Worm (Caenorhabditis elegans): ENCODE results near the gene sra-3.
A peak's percentile ranks its signal among the peaks of the same experiment; 100 is the strongest.

Gene sra-3

ce11 chrII:9540723-9541122 lies at the start of gene sra-3:
Gene sra-3 (minus strand): TSS chrII:9540823.
- TF ChIP-seq tbx-9 (tag; optimal IDR thresholded peaks at IDR 0.05; ENCODE audit: borderline replicate concordance) = no peak

ce11 chrII:9589667-9590066 lies 49.0 kb upstream of the sra-3 start, which contains the start of gene eral-1:
Gene eral-1 (minus strand): TSS chrII:9589767.
- no peak for TF ChIP-seq aptf-3 (GFP tag; IDR thresholded peaks at IDR 0.05)
- no peak for TF ChIP-seq zfh-2 (GFP tag; conservative IDR thresholded peaks at IDR 0.05)
- TF ChIP-seq hrde-1 (tag; optimal IDR thresholded peaks at IDR 0.05; ENCODE audit: borderline replicate concordance) = no peak
- no peak for TF ChIP-seq efl-1 (GFP tag; optimal IDR thresholded peaks at IDR 0.05)
- no peak for TF ChIP-seq dpl-1 (GFP tag; optimal IDR thresholded peaks at IDR 0.05)
- TF ChIP-seq xnd-1 (tag; optimal IDR thresholded peaks at IDR 0.05) = no peak
- TF ChIP-seq nfyb-1 (GFP tag; IDR thresholded peaks at IDR 0.05) = no peak
- TF ChIP-seq C17E4.6 (GFP tag; IDR thresholded peaks at IDR 0.05) = no peak
- TF ChIP-seq madf-3 (GFP tag; IDR thresholded peaks at IDR 0.05) = no peak

- peak; percentile 5 for TF ChIP-seq nhr-80 (tag; optimal IDR thresholded peaks at IDR 0.05)
- TF ChIP-seq hlh-12 (tag; optimal IDR thresholded peaks at IDR 0.05) = no peak
- TF ChIP-seq cebp-2 (GFP tag; IDR thresholded peaks at IDR 0.05) = no peak
- TF ChIP-seq F57C9.4 (tag; optimal IDR thresholded peaks at IDR 0.05) = no peak
- TF ChIP-seq repo-1 (tag; optimal IDR thresholded peaks at IDR 0.05) = no peak
- no peak for TF ChIP-seq zim-3 (tag; optimal IDR thresholded peaks at IDR 0.05)
- no peak for TF ChIP-seq T26A5.8 (tag; optimal IDR thresholded peaks at IDR 0.05)
- TF ChIP-seq lag-1 (GFP tag; IDR thresholded peaks at IDR 0.05) = no peak
Observed at ce11 chrII:9586734-9587209, 46.1 kb upstream of the sra-3 start, which contains the start of gene ugt-58. Gene ugt-58 (minus strand): TSS chrII:9586784.

ce11 chrII:9583461-9583860 lies 42.8 kb upstream of the sra-3 start, which contains the start of gene wee-1.1:
Gene wee-1.1 (minus strand): TSS chrII:9583561.
- TF ChIP-seq F10E7.11 (tag; optimal IDR thresholded peaks at IDR 0.05) = no peak

- TF ChIP-seq ceh-27 (GFP tag; optimal IDR thresholded peaks at IDR 0.05) = no peak
- TF ChIP-seq mcd-1 (GFP tag; IDR thresholded peaks at IDR 0.05) = no peak
- TF ChIP-seq Y67H2A.10 (GFP tag; conservative IDR thresholded peaks at IDR 0.05) = no peak
- TF ChIP-seq nfyb-1 (GFP tag; IDR thresholded peaks at IDR 0.05) = 0 out of 2 replicates have a peak, but pooled peaks have one; percentile 33
- TF ChIP-seq sea-2 (GFP tag; IDR thresholded peaks at IDR 0.05) = no peak
- TF ChIP-seq akir-1 (GFP tag; optimal IDR thresholded peaks at IDR 0.05) = no peak
Observed at ce11 chrII:9577630-9578029, 37.0 kb upstream of the sra-3 start.

ce11 chrII:9576707-9577106 lies 36.1 kb upstream of the sra-3 start:
- TF ChIP-seq lin-54 (GFP tag; optimal IDR thresholded peaks at IDR 0.05) (no peak), die-1 (tag; optimal IDR thresholded peaks at IDR 0.05) (no peak), unc-130 (GFP tag; optimal IDR thresholded peaks at IDR 0.05) (no peak), T07F8.4 (tag; optimal IDR thresholded peaks at IDR 0.05) (no peak), repo-1 (tag; optimal IDR thresholded peaks at IDR 0.05) (no peak), F37B4.10 (GFP tag; IDR thresholded peaks at IDR 0.05) (no peak), nfya-1 (tag; optimal IDR thresholded peaks at IDR 0.05; ENCODE audit: borderline replicate concordance, insufficient read depth) (no peak), aptf-3 (GFP tag; IDR thresholded peaks at IDR 0.05) (no peak), him-1 (tag; optimal IDR thresholded peaks at IDR 0.05) (no peak), lin-40 (tag; optimal IDR thresholded peaks at IDR 0.05) (no peak)

Measured in whole organism, young adult.